Fruit fly (Drosophila melanogaster) whole organism, embryonic: ENCODE data around the gene CG13096.

Source experiments
- Bdp1 ChIP-seq: fragments of 200-800 bp; sonication (Bioruptor generic); optimal IDR thresholded peaks from 3 replicates; lab custom pipeline; 2016; ENCODE audit warnings: missing biosample characterization, missing genetic modification characterization
- BtbVII ChIP-seq: fragments of 200-800 bp; sonication (Bioruptor generic); optimal IDR thresholded peaks from 3 replicates; lab custom pipeline; 2017; ENCODE audit warnings: missing biosample characterization, mild to moderate bottlenecking, missing genetic modification characterization
- CG1024 ChIP-seq: fragments of 200-800 bp; sonication (Bioruptor generic); IDR thresholded peaks from 2 replicates; pipeline ENCODE4 v1.3.6; 2022; ENCODE audit warnings: missing biosample characterization, missing genetic modification characterization
- CG12391 ChIP-seq: fragments of 200-800 bp; sonication (Bioruptor generic); optimal IDR thresholded peaks from 3 replicates; lab custom pipeline; 2018; ENCODE audit warnings: missing biosample characterization, mild to moderate bottlenecking, missing genetic modification characterization, moderate library complexity
- CG13775 ChIP-seq: fragments of 200-800 bp; sonication (Bioruptor generic); optimal IDR thresholded peaks from 3 replicates; lab custom pipeline; 2017; ENCODE audit warnings: missing biosample characterization, mild to moderate bottlenecking, missing genetic modification characterization
- CG13894 ChIP-seq: fragments of 200-800 bp; sonication (Bioruptor generic); optimal IDR thresholded peaks from 3 replicates; lab custom pipeline; 2018; ENCODE audit warnings: missing biosample characterization, mild to moderate bottlenecking, missing genetic modification characterization, moderate library complexity
- CG16779 ChIP-seq: fragments of 200-800 bp; sonication (Bioruptor generic); IDR thresholded peaks from 2 replicates; pipeline ENCODE4 v1.3.6; 2022; ENCODE audit warnings: missing biosample characterization, missing genetic modification characterization
- CG17328 ChIP-seq: fragments of 200-800 bp; sonication (Bioruptor generic); IDR thresholded peaks from 2 replicates; pipeline ENCODE4 v1.3.6; 2022; ENCODE audit warnings: missing biosample characterization, missing genetic modification characterization
- CG1792 ChIP-seq: fragments of 200-800 bp; sonication (Bioruptor generic); optimal IDR thresholded peaks from 2 replicates; lab custom pipeline; 2016; ENCODE audit warnings: missing biosample characterization, missing genetic modification characterization
- CG18599 ChIP-seq: fragments of 200-800 bp; sonication (Bioruptor generic); optimal IDR thresholded peaks from 3 replicates; lab custom pipeline; 2017; ENCODE audit warnings: missing biosample characterization, missing genetic modification characterization, mild to moderate bottlenecking, moderate library complexity, missing genetic modification reagents
- CG2199 ChIP-seq: fragments of 200-800 bp; sonication (Bioruptor generic); IDR thresholded peaks from 3 replicates; pipeline ENCODE4 v1.3.6; 2022; ENCODE audit warnings: missing biosample characterization, missing genetic modification characterization
- CG30020 ChIP-seq: fragments of 200-800 bp; optimal IDR thresholded peaks from 2 replicates; lab custom pipeline; 2019; ENCODE audit warnings: missing biosample characterization, mild to moderate bottlenecking, missing genetic modification characterization, moderate library complexity
- CG3407 ChIP-seq: fragments of 200-800 bp; sonication (Bioruptor generic); optimal IDR thresholded peaks from 2 replicates; lab custom pipeline; 2018; ENCODE audit warnings: missing biosample characterization, mild to moderate bottlenecking, missing genetic modification characterization
- CG34376 ChIP-seq: fragments of 200-800 bp; sonication (Bioruptor generic); optimal IDR thresholded peaks from 2 replicates; lab custom pipeline; 2018; ENCODE audit warnings: missing biosample characterization, mild to moderate bottlenecking, missing genetic modification characterization
- CG3838 ChIP-seq: fragments of 200-800 bp; sonication (Bioruptor generic); optimal IDR thresholded peaks from 3 replicates; lab custom pipeline; 2016; ENCODE audit warnings: missing biosample characterization, missing genetic modification characterization
- CG3847 ChIP-seq: fragments of 200-800 bp; sonication (Bioruptor generic); IDR thresholded peaks from 2 replicates; pipeline ENCODE4 v1.3.6; 2022; ENCODE audit warnings: missing biosample characterization, missing genetic modification characterization
- CG3995 ChIP-seq: fragments of 200-800 bp; sonication (Bioruptor generic); optimal IDR thresholded peaks from 3 replicates; lab custom pipeline; 2016; ENCODE audit warnings: missing biosample characterization, missing genetic modification characterization
- CG4820 ChIP-seq: fragments of 200-800 bp; sonication (Bioruptor generic); optimal IDR thresholded peaks from 3 replicates; lab custom pipeline; 2016; ENCODE audit warnings: missing biosample characterization, missing genetic modification characterization
- CG7963 ChIP-seq: fragments of 200-800 bp; sonication (Bioruptor generic); IDR thresholded peaks from 3 replicates; pipeline ENCODE4 v1.3.6; 2022; ENCODE audit warnings: missing biosample characterization, missing genetic modification characterization; ENCODE audit not compliant: partially characterized antibody
- CG8089 ChIP-seq: fragments of 200-800 bp; sonication (Bioruptor generic); optimal IDR thresholded peaks from 3 replicates; lab custom pipeline; 2016; ENCODE audit warnings: missing biosample characterization, missing genetic modification characterization
- CkIIα-i1 ChIP-seq: fragments of 200-800 bp; sonication (Bioruptor generic); IDR thresholded peaks from 2 replicates; pipeline ENCODE4 v1.3.6; 2022; ENCODE audit warnings: missing biosample characterization, missing genetic modification characterization
- D ChIP-seq, 2 experiments: fragments of 200-800 bp in 1 of 2; fragments of >200 bp in 1 of 2; sonication (Bioruptor generic) in 1 of 2; optimal IDR thresholded peaks; 2 replicates in 1 of 2; 3 replicates in 1 of 2; lab custom pipeline; 2017; ENCODE audit warnings: mild to moderate bottlenecking in 1 of 2, missing biosample characterization in 1 of 2, missing genetic modification characterization in 1 of 2, missing genetic modification reagents in 1 of 2
- Doc3 ChIP-seq: fragments of 200-800 bp; sonication (Bioruptor generic); IDR thresholded peaks from 3 replicates; pipeline ENCODE4 v1.3.6; 2022; ENCODE audit warnings: missing biosample characterization, missing genetic modification characterization; ENCODE audit not compliant: partially characterized antibody
- Fer3 ChIP-seq: fragments of 200-800 bp; sonication (Bioruptor generic); optimal IDR thresholded peaks from 2 replicates; lab custom pipeline; 2018; ENCODE audit warnings: missing biosample characterization, mild to moderate bottlenecking, missing genetic modification characterization, moderate library complexity
- Gug ChIP-seq: fragments of 200-800 bp; sonication (Bioruptor generic); IDR thresholded peaks from 4 replicates; pipeline ENCODE4 v1.3.6; 2022; ENCODE audit warnings: missing biosample characterization, missing genetic modification characterization
- H15 ChIP-seq: fragments of 200-800 bp; sonication (Bioruptor generic); IDR thresholded peaks from 3 replicates; pipeline ENCODE4 v1.3.6; 2022; ENCODE audit warnings: missing biosample characterization, missing genetic modification characterization
- HmgD ChIP-seq: fragments of 200-800 bp; sonication (Bioruptor generic); optimal IDR thresholded peaks from 3 replicates; lab custom pipeline; 2016; ENCODE audit warnings: missing biosample characterization, missing genetic modification characterization
- MESR4 ChIP-seq: fragments of 200-800 bp; sonication (Bioruptor generic); optimal IDR thresholded peaks from 2 replicates; lab custom pipeline; 2018; ENCODE audit warnings: missing biosample characterization, mild to moderate bottlenecking, missing genetic modification characterization, moderate library complexity
- NK7.1 ChIP-seq: fragments of 200-800 bp; sonication (Bioruptor generic); optimal IDR thresholded peaks from 3 replicates; lab custom pipeline; 2016; ENCODE audit warnings: missing biosample characterization, missing genetic modification characterization
- NfI ChIP-seq: fragments of 200-800 bp; sonication (Bioruptor generic); optimal IDR thresholded peaks from 3 replicates; lab custom pipeline; 2018; ENCODE audit warnings: missing biosample characterization, mild to moderate bottlenecking, missing genetic modification characterization, moderate library complexity
- Rx ChIP-seq: fragments of 200-800 bp; sonication (Bioruptor generic); IDR thresholded peaks from 2 replicates; pipeline ENCODE4 v1.3.6; 2022; ENCODE audit warnings: missing biosample characterization, missing genetic modification characterization
- Sin3A ChIP-seq: fragments of >200 bp; optimal IDR thresholded peaks from 2 replicates; lab custom pipeline; 2018
- Sox102F ChIP-seq: fragments of 200-800 bp; sonication (Bioruptor generic); optimal IDR thresholded peaks from 2 replicates; lab custom pipeline; 2018; ENCODE audit warnings: missing biosample characterization, mild to moderate bottlenecking, missing genetic modification characterization, moderate library complexity
- Stat92E ChIP-seq, 3 experiments: fragments of >200 bp in 2 of 3; fragments of 200-800 bp in 1 of 3; sonication (Bioruptor generic) in 1 of 3; optimal IDR thresholded peaks; 2 replicates each; lab custom pipeline; 2017 to 2019; ENCODE audit warnings: missing biosample characterization in 3 of 3, missing genetic modification characterization in 3 of 3, mild to moderate bottlenecking in 1 of 3, moderate library complexity in 1 of 3
- Usf ChIP-seq: fragments of 200-800 bp; sonication (Bioruptor generic); optimal IDR thresholded peaks from 2 replicates; lab custom pipeline; 2017; ENCODE audit warnings: missing genotype, missing biosample characterization, missing genetic modification characterization
- ab ChIP-seq: fragments of 200-800 bp; sonication (Bioruptor generic); optimal IDR thresholded peaks from 2 replicates; lab custom pipeline; 2016; ENCODE audit warnings: missing biosample characterization, missing genetic modification characterization
- cg ChIP-seq: fragments of 200-800 bp; sonication (Bioruptor generic); optimal IDR thresholded peaks from 3 replicates; lab custom pipeline; 2019; ENCODE audit warnings: missing biosample characterization, mild to moderate bottlenecking, missing genetic modification characterization, moderate library complexity
- corto ChIP-seq: fragments of 200-800 bp; sonication (Bioruptor generic); optimal IDR thresholded peaks from 2 replicates; lab custom pipeline; 2016; ENCODE audit warnings: missing biosample characterization, mild to moderate bottlenecking, missing genetic modification characterization, moderate library complexity
- da ChIP-seq: fragments of 200-800 bp; sonication (Bioruptor generic); optimal IDR thresholded peaks from 2 replicates; lab custom pipeline; 2016; ENCODE audit warnings: missing biosample characterization, missing genetic modification characterization
- dan ChIP-seq: fragments of 200-800 bp; sonication (Bioruptor generic); IDR thresholded peaks from 2 replicates; pipeline ENCODE4 v1.3.6; 2022; ENCODE audit warnings: missing biosample characterization, missing genetic modification characterization
- dimm ChIP-seq: fragments of 200-800 bp; sonication (Bioruptor generic); IDR thresholded peaks from 2 replicates; pipeline ENCODE4 v1.3.6; 2022; ENCODE audit warnings: missing biosample characterization, missing genetic modification characterization
- fru ChIP-seq: fragments of >200 bp; optimal IDR thresholded peaks from 2 replicates; lab custom pipeline; 2017
- gem ChIP-seq: fragments of 200-800 bp; sonication (Bioruptor generic); optimal IDR thresholded peaks from 2 replicates; lab custom pipeline; 2019; ENCODE audit warnings: missing biosample characterization, mild to moderate bottlenecking, missing genetic modification characterization, moderate library complexity
- gro ChIP-seq: fragments of 200-800 bp; sonication (Bioruptor generic); optimal IDR thresholded peaks from 2 replicates; lab custom pipeline; 2016; ENCODE audit warnings: missing biosample characterization, missing genetic modification characterization
- gt ChIP-seq: fragments of 200-800 bp; sonication (Bioruptor generic); IDR thresholded peaks from 2 replicates; pipeline ENCODE4 v1.3.6; 2022; ENCODE audit warnings: missing biosample characterization, missing genetic modification characterization
- hb ChIP-seq: fragments of 200-800 bp; sonication (Bioruptor generic); IDR thresholded peaks from 3 replicates; pipeline ENCODE4 v1.3.6; 2022; ENCODE audit warnings: missing biosample characterization, missing genetic modification characterization; ENCODE audit not compliant: partially characterized antibody
- jigr1 ChIP-seq: fragments of 200-800 bp; sonication (Bioruptor generic); IDR thresholded peaks from 3 replicates; pipeline ENCODE4 v1.3.6; 2022; ENCODE audit warnings: missing biosample characterization, missing genetic modification characterization
- knrl ChIP-seq: fragments of 200-800 bp; sonication (Bioruptor generic); IDR thresholded peaks from 3 replicates; pipeline ENCODE4 v1.3.6; 2022; ENCODE audit warnings: missing biosample characterization, missing genetic modification characterization; ENCODE audit not compliant: partially characterized antibody
- lbe ChIP-seq: fragments of 200-800 bp; sonication (Bioruptor generic); optimal IDR thresholded peaks from 2 replicates; lab custom pipeline; 2016; ENCODE audit warnings: missing biosample characterization, mild to moderate bottlenecking, missing genetic modification characterization
- run ChIP-seq: fragments of 200-800 bp; sonication (Bioruptor generic); optimal IDR thresholded peaks from 3 replicates; lab custom pipeline; 2018; ENCODE audit warnings: missing biosample characterization, mild to moderate bottlenecking, missing genetic modification characterization
- stc ChIP-seq: fragments of 200-800 bp; sonication (Bioruptor generic); IDR thresholded peaks from 2 replicates; pipeline ENCODE4 v1.3.6; 2022; ENCODE audit warnings: missing biosample characterization, missing genetic modification characterization
- vvl ChIP-seq: fragments of 200-800 bp; sonication (Bioruptor generic); IDR thresholded peaks from 2 replicates; pipeline ENCODE4 v1.3.6; 2022; ENCODE audit warnings: missing biosample characterization, missing genetic modification characterization

Gene CG13096

dm6 chr2L:8543102-8543501, 31.4 kb upstream of the CG13096 start (continued):
- TF ChIP-seq D (optimal IDR thresholded peaks at IDR 0.05; lab: Kevin White, UChicago) (no peak), D (GFP tag; optimal IDR thresholded peaks at IDR 0.05; lab: Kevin White, UChicago) (no peak), CG34376 (GFP tag; lab: Kevin White, UChicago) (peak; percentile 14), gt (no peak), knrl (GFP tag; lab: Robert Waterston, UW) (no peak), H15 (GFP tag; lab: Robert Waterston, UW) (no peak), Sin3A (lab: Kevin White, UChicago) (no peak), CG30020 (tag; lab: Kevin White, UChicago) (no peak), Fer3 (tag; lab: Kevin White, UChicago) (no peak), Sox102F (GFP tag; lab: Kevin White, UChicago) (no peak), CG8089 (GFP tag; lab: Kevin White, UChicago) (no peak), ab (GFP tag; lab: Kevin White, UChicago) (no peak), CG18599 (GFP tag; lab: Kevin White, UChicago) (peak; percentile 20), CG3838 (GFP tag; lab: Kevin White, UChicago) (no peak), run (tag; lab: Kevin White, UChicago) (no peak), Bdp1 (GFP tag; lab: Kevin White, UChicago) (peak; percentile 28), CG2199 (GFP tag; lab: Robert Waterston, UW) (no peak), NfI (GFP tag; lab: Kevin White, UChicago) (no peak), dimm (GFP tag; lab: Robert Waterston, UW) (no peak), MESR4 (GFP tag; lab: Kevin White, UChicago) (peak; percentile 1), CG17328 (GFP tag; lab: Robert Waterston, UW) (0 out of 2 replicates have a peak, but pooled peaks have one; percentile 8), lbe (GFP tag; lab: Kevin White, UChicago) (no peak), CkIIα-i1 (GFP tag; lab: Robert Waterston, UW) (no peak), Stat92E (GFP tag; optimal IDR thresholded peaks at IDR 0.05; lab: Kevin White, UChicago) (no peak), CG3847 (GFP tag; lab: Robert Waterston, UW) (no peak), NK7.1 (GFP tag; lab: Kevin White, UChicago) (no peak), corto (no peak), CG1792 (no peak), dan (GFP tag; lab: Robert Waterston, UW) (no peak), CG12391 (tag; lab: Kevin White, UChicago) (peak; percentile 23), CG4820 (GFP tag; lab: Kevin White, UChicago) (no peak), stc (GFP tag; lab: Robert Waterston, UW) (no peak; the same call in 1 of the 2 replicates), HmgD (GFP tag; lab: Kevin White, UChicago) (no peak), CG3407 (GFP tag; lab: Kevin White, UChicago) (peak; percentile 4), vvl (GFP tag; lab: Robert Waterston, UW) (peak; percentile 72), fru (no peak), Usf (no peak), hb (GFP tag; lab: Robert Waterston, UW) (no peak), Gug (GFP tag; lab: Robert Waterston, UW) (no peak), gro (GFP tag; lab: Kevin White, UChicago) (no peak), CG1024 (no peak), gem (tag; lab: Kevin White, UChicago) (no peak), CG7963 (GFP tag; lab: Robert Waterston, UW) (no peak), cg (GFP tag; lab: Kevin White, UChicago) (no peak), da (GFP tag; lab: Kevin White, UChicago) (no peak), Doc3 (no peak), CG13894 (tag; lab: Kevin White, UChicago) (no peak), Rx (GFP tag; lab: Robert Waterston, UW) (no peak), BtbVII (no peak), CG13775 (no peak), CG16779 (GFP tag; lab: Robert Waterston, UW) (no peak), CG3995 (GFP tag; lab: Kevin White, UChicago) (no peak), jigr1 (no peak)
